Fruit fly (Drosophila melanogaster) Kc167 (cell line): Measurements from ENCODE around the gene eIF2D.

ENCODE experiments used
- Sin3A ChIP-seq: fragments of >200 bp; optimal IDR thresholded peaks from 2 replicates; lab custom pipeline; 2018; ENCODE audit warnings: missing external identifiers
- insv ChIP-seq: fragments of >200 bp; optimal IDR thresholded peaks from 3 replicates; lab custom pipeline; 2018; ENCODE audit warnings: missing external identifiers

dm6 chr3R:29139767-29140755 lies 11.5 kb downstream of the eIF2D start:
- TF ChIP-seq insv (no peak), Sin3A (lab: Kevin White, UChicago) (no peak)
